Fruit fly (Drosophila melanogaster): ENCODE results near the gene CG4666.

Gene CG4666

DNA sequence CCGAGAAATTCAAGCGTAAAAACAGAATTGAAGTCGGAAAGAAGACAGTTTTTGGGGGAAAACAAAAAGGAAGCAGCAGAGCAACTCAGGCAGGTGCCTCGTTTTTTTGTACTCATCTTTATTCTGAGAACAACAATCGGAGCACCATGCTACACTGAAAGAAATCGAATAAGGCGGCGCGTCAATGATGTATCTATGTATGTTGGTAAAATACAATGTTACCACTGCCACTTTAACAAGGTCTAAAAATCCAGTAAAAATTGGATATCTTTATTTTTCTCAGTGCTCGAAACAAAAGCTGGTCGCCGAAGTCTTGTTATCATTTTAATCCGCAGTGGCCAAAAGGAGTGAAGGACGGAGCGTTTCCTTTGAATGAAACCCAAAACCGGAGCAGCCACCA lies 47.6 kb downstream of the CG4666 start:
- no peak for TF ChIP-seq CG17801 (GFP tag; optimal IDR thresholded peaks at IDR 0.05; ENCODE audit: partially characterized antibody)

DNA sequence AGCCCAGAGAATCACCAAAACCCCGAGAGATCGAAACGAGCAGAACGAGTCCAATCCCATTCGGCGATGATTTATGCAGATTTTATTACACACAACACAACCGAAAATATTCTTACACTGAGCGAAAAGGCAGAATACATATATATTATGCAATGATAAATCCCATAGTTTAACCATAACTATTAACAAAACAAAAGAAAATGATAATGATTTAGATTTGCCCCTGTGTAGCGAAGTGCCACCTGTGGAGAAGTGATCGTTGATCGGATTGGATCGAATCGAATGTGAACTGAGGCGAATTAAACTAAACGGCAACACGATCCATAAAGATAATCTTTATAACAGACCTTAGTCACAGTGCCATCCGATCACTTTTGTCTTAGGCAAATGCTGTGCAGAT lies 48.6 kb downstream of the CG4666 start:
- no peak for TF ChIP-seq CG17801 (GFP tag; optimal IDR thresholded peaks at IDR 0.05; ENCODE audit: partially characterized antibody)

DNA sequence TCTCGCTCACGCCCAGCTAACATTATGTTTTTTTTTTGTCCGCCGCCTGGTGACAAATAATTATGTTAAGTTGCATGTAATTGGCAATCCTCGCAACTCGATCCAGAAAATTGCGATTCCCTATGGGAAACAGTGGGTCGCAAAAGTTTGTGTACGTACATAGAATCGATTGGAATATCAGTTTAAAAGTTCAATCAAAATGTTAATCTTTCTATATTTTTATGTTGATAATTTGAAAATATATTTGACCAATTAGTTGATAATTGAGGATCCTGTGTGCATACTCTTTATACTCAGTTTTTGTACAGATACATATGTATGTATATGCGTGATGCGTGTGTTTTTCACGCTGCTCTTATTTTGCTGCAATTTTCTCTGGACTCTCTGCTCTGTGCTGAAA lies 49.7 kb downstream of the CG4666 start:
- TF ChIP-seq CG17801 (GFP tag; optimal IDR thresholded peaks at IDR 0.05; ENCODE audit: partially characterized antibody): no peak
